Worm (Caenorhabditis elegans): Measurements from ENCODE around the gene cyp-13A2.

- TF ChIP-seq nhr-23 (tag; optimal IDR thresholded peaks at IDR 0.05) (peak; percentile 71), nhr-11 (tag; optimal IDR thresholded peaks at IDR 0.05) (no peak), aly-2 (tag; optimal IDR thresholded peaks at IDR 0.05) (no peak), nhr-237 (tag; optimal IDR thresholded peaks at IDR 0.05) (no peak), ceh-9 (tag; optimal IDR thresholded peaks at IDR 0.05) (no peak), snpc-4 (tag; optimal IDR thresholded peaks at IDR 0.05) (no peak), pha-4 (tag; optimal IDR thresholded peaks at IDR 0.05) (no peak), zag-1 (tag; optimal IDR thresholded peaks at IDR 0.05) (no peak), unc-62 (GFP tag; optimal IDR thresholded peaks at IDR 0.05) (no peak)
Observed at ce11 chrII:9752278-9752677, 35.2 kb downstream of the cyp-13A2 start.

Measured in whole organism, L3 larva.